Fruit fly (Drosophila melanogaster) whole organism, wandering third instar larva: ENCODE results near the gene Sbp2.

ENCODE experiments used
- CG32264 ChIP-seq: fragments of 200-800 bp; sonication (Bioruptor generic); optimal IDR thresholded peaks from 2 replicates; lab custom pipeline; 2016; ENCODE audit warnings: missing biosample characterization, missing genetic modification characterization
- CG9705 ChIP-seq: fragments of 200-800 bp; sonication (Bioruptor generic); optimal IDR thresholded peaks from 2 replicates; lab custom pipeline; 2018; ENCODE audit warnings: missing biosample characterization, mild to moderate bottlenecking, missing genetic modification characterization
- CrebA ChIP-seq: fragments of 200-800 bp; sonication (Bioruptor generic); optimal IDR thresholded peaks from 2 replicates; lab custom pipeline; 2016; ENCODE audit warnings: missing biosample characterization, mild to moderate bottlenecking, missing genetic modification characterization, borderline replicate concordance
- Dfd ChIP-seq: fragments of >200 bp; optimal IDR thresholded peaks from 2 replicates; lab custom pipeline; 2017; ENCODE audit warnings: missing biosample characterization, missing genetic modification characterization
- GATAd ChIP-seq: sonication (Bioruptor generic); optimal IDR thresholded peaks from 2 replicates; lab custom pipeline; 2016; ENCODE audit warnings: missing biosample characterization, missing genetic modification characterization
- HLH106 ChIP-seq: fragments of 200-800 bp; optimal IDR thresholded peaks from 3 replicates; lab custom pipeline; 2019; ENCODE audit warnings: missing biosample characterization, mild to moderate bottlenecking, missing genetic modification characterization, moderate library complexity
- Hnf4 ChIP-seq: fragments of 200-800 bp; sonication (Bioruptor generic); optimal IDR thresholded peaks from 2 replicates; lab custom pipeline; 2016; ENCODE audit warnings: missing biosample characterization, mild to moderate bottlenecking, missing genetic modification characterization
- Hr78 ChIP-seq: fragments of >200 bp; optimal IDR thresholded peaks from 2 replicates; lab custom pipeline; 2017; ENCODE audit warnings: missing biosample characterization, missing genetic modification characterization
- Hr83 ChIP-seq: fragments of 200-300 bp; sonication (Bioruptor generic); optimal IDR thresholded peaks from 2 replicates; lab custom pipeline; 2016; ENCODE audit warnings: missing biosample characterization, mild to moderate bottlenecking, missing genetic modification characterization, moderate library complexity; ENCODE audit not compliant: poor library complexity, severe bottlenecking
- Jra ChIP-seq: sonication (Bioruptor generic); optimal IDR thresholded peaks from 2 replicates; lab custom pipeline; 2016; ENCODE audit warnings: missing biosample characterization, missing genetic modification characterization
- Mio ChIP-seq: sonication (Bioruptor generic); optimal IDR thresholded peaks from 2 replicates; lab custom pipeline; 2016; ENCODE audit warnings: missing biosample characterization, missing genetic modification characterization
- N ChIP-seq: fragments of >200 bp; optimal IDR thresholded peaks from 2 replicates; lab custom pipeline; 2018; ENCODE audit warnings: missing biosample characterization, missing external identifiers, missing genetic modification characterization
- OdsH ChIP-seq: fragments of 200-800 bp; sonication (Bioruptor generic); optimal IDR thresholded peaks from 2 replicates; lab custom pipeline; 2016; ENCODE audit warnings: missing biosample characterization, mild to moderate bottlenecking, missing genetic modification characterization
- Sp1 ChIP-seq: fragments of 200-800 bp; sonication (Bioruptor generic); optimal IDR thresholded peaks from 3 replicates; lab custom pipeline; 2019; ENCODE audit warnings: missing biosample characterization, mild to moderate bottlenecking, missing genetic modification characterization, moderate library complexity
- Vsx2 ChIP-seq: fragments of 200-300, 225-300 bp; sonication (Bioruptor generic); optimal IDR thresholded peaks from 2 replicates; lab custom pipeline; 2018; ENCODE audit warnings: missing biosample characterization, missing genetic modification characterization; ENCODE audit not compliant: partially characterized antibody
- br ChIP-seq: fragments of 200-800 bp; sonication (Bioruptor generic); optimal IDR thresholded peaks from 2 replicates; lab custom pipeline; 2016; ENCODE audit warnings: missing biosample characterization, missing genetic modification characterization
- dl ChIP-seq, 2 experiments: fragments of 175-275, 200-275 bp in 1 of 2; fragments of 200-275 bp in 1 of 2; sonication (Bioruptor generic); optimal IDR thresholded peaks; lab custom pipeline; 2018; ENCODE audit warnings: mild to moderate bottlenecking in 2 of 2, missing biosample characterization in 2 of 2, missing genetic modification characterization in 2 of 2, moderate library complexity in 2 of 2; ENCODE audit not compliant: partially characterized antibody in 2 of 2, insufficient read depth in 1 of 2
- dmrt93B ChIP-seq: fragments of 200-800 bp; sonication (Bioruptor generic); optimal IDR thresholded peaks from 2 replicates; lab custom pipeline; 2018; ENCODE audit warnings: missing biosample characterization, mild to moderate bottlenecking, missing genetic modification characterization
- ey ChIP-seq: fragments of 200-800 bp; sonication (Bioruptor generic); optimal IDR thresholded peaks from 2 replicates; lab custom pipeline; 2016; ENCODE audit warnings: missing biosample characterization, missing genetic modification characterization
- foxo ChIP-seq, 2 experiments: fragments of 200-800 bp; sonication (Bioruptor generic); optimal IDR thresholded peaks; 2 replicates in 1 of 2; 3 replicates in 1 of 2; lab custom pipeline; 2016 to 2017; ENCODE audit warnings: missing biosample characterization in 2 of 2, missing genetic modification characterization in 2 of 2
- fru ChIP-seq: fragments of 200-800 bp; sonication (Bioruptor generic); optimal IDR thresholded peaks from 3 replicates; lab custom pipeline; 2016; ENCODE audit warnings: missing biosample characterization, mild to moderate bottlenecking, missing genetic modification characterization
- h ChIP-seq: fragments of 200-800 bp; sonication (Bioruptor generic); optimal IDR thresholded peaks from 3 replicates; lab custom pipeline; 2016; ENCODE audit warnings: missing biosample characterization, mild to moderate bottlenecking, missing genetic modification characterization
- lola ChIP-seq: fragments of >200 bp; optimal IDR thresholded peaks from 2 replicates; lab custom pipeline; 2017; ENCODE audit warnings: missing biosample characterization, missing genetic modification characterization
- pan ChIP-seq: fragments of >200 bp; optimal IDR thresholded peaks from 2 replicates; lab custom pipeline; 2017
- psq ChIP-seq: fragments of 200-800 bp; sonication (Bioruptor generic); optimal IDR thresholded peaks from 3 replicates; lab custom pipeline; 2017; ENCODE audit warnings: missing biosample characterization, mild to moderate bottlenecking, missing genetic modification characterization, moderate library complexity
- rgr ChIP-seq: fragments of 200-800 bp; sonication (Bioruptor generic); optimal IDR thresholded peaks from 3 replicates; lab custom pipeline; 2016; ENCODE audit warnings: missing biosample characterization, mild to moderate bottlenecking, missing genetic modification characterization
- sage ChIP-seq: fragments of 200-800 bp; sonication (Bioruptor generic); optimal IDR thresholded peaks from 2 replicates; lab custom pipeline; 2016; ENCODE audit warnings: missing biosample characterization, mild to moderate bottlenecking, missing genetic modification characterization
- tai ChIP-seq: sonication (Bioruptor generic); optimal IDR thresholded peaks from 2 replicates; lab custom pipeline; 2016; ENCODE audit warnings: missing biosample characterization, missing genetic modification characterization
- usp ChIP-seq: fragments of >200 bp; optimal IDR thresholded peaks from 2 replicates; lab custom pipeline; 2017; ENCODE audit warnings: missing biosample characterization, missing genetic modification characterization
- woc ChIP-seq: sonication (Bioruptor generic); optimal IDR thresholded peaks from 2 replicates; lab custom pipeline; 2016; ENCODE audit warnings: missing biosample characterization, mild to moderate bottlenecking, missing genetic modification characterization

The Sbp2 gene

DNA sequence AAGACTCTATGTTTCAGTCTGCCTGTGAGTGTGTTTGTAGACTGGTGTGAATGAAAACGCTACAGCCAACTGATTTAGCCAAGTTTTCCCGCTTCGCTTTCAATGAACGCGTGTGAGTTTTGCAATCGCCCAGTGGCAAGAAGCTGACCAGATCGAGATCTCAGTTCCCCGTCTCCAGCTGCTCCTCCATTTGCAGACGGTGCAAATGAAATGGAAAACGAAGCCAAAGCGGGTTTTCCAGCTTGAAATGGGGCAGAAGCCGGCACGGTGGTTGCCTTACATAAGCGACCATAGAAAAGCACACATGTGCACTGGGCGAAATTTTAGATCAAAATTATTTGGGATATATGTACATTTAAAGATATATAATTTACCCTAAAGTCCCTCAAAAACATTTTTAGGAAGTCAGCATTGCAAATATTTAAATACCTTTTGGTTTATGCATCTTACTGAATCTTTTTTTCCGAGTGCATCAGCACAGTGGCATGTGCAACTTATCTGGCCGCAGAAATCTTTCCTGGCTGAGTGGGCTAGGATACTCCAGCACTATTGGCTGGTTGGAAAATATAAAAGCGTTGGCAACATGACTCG is 15.1 kb downstream of the Sbp2 start, which contains the start of gene CG43059:
CG43059 (minus strand) TSS at position 51 of the 591 bp plus-strand sequence.
- no peak for TF ChIP-seq Jra (GFP tag; lab: Kevin White, UChicago)
- no peak for TF ChIP-seq woc (GFP tag; lab: Kevin White, UChicago)
- TF ChIP-seq CG32264 (GFP tag; lab: Kevin White, UChicago) = no peak
- no peak for TF ChIP-seq lola (GFP tag; lab: Kevin White, UChicago)
- no peak for TF ChIP-seq dl (GFP tag; optimal IDR thresholded peaks at IDR 0.05; lab: Kevin White, UChicago; ENCODE audit: insufficient read depth in 1 of 2, partially characterized antibody in 2 of 2)
- no peak for TF ChIP-seq OdsH (GFP tag; lab: Kevin White, UChicago)
- TF ChIP-seq foxo (GFP tag; optimal IDR thresholded peaks at IDR 0.05; lab: Kevin White, UChicago) = no peak
- TF ChIP-seq Hr78 = no peak
- no peak for TF ChIP-seq Dfd (GFP tag; lab: Kevin White, UChicago)
- TF ChIP-seq usp = no peak
- no peak for TF ChIP-seq Hr83 (GFP tag; lab: Kevin White, UChicago)
- TF ChIP-seq tai = no peak
- no peak for TF ChIP-seq dmrt93B (GFP tag; lab: Kevin White, UChicago)
- no peak for TF ChIP-seq ey (GFP tag; lab: Kevin White, UChicago)
- TF ChIP-seq N = no peak
- TF ChIP-seq Hnf4 (GFP tag; lab: Kevin White, UChicago) = no peak
- no peak for TF ChIP-seq sage (GFP tag; lab: Kevin White, UChicago)
- no peak for TF ChIP-seq br (GFP tag; lab: Kevin White, UChicago)
- TF ChIP-seq Mio = no peak
- TF ChIP-seq, all 38 proteins: peak for 0

DNA sequence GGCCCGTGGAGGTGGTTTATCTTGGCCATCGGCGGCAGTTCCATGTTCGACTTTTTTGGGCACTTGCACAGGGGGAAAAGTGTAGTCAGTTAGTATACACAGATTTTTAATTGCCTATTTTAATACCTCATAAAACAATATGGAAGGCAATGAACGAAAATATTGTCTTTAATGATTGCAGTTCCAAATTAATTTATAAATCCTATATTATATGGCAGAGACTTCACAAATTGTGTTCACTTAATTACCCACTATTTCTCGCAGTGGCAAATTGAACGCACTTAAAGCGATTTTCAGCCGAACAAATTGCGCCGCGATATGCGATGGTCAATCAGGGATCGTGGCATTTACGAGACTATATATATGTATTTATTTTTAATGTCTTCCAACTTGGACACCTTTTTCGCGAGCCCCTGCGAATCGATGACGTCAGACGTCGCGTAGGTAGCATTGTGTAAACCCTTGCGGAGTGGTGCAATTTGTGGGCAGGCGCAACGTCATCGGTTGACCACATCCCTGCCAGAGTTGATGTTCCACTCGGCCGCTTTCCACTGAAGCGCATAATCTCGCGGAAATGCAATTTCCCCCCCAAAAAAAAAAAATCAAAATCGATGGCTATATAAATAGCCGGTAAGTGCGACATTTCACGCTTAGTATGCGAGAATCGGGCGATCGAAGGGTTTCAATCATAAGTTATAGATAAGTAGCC is 16.3 kb downstream of the Sbp2 start, which contains the start of gene CG13670:
CG13670 (plus strand) TSS at position 659 of the 709 bp plus-strand sequence.
- TF ChIP-seq h (GFP tag; lab: Kevin White, UChicago) (peak; percentile 37), HLH106 (peak; percentile 28), dmrt93B (GFP tag; lab: Kevin White, UChicago) (peak; percentile 8), ey (GFP tag; lab: Kevin White, UChicago) (no peak)

DNA sequence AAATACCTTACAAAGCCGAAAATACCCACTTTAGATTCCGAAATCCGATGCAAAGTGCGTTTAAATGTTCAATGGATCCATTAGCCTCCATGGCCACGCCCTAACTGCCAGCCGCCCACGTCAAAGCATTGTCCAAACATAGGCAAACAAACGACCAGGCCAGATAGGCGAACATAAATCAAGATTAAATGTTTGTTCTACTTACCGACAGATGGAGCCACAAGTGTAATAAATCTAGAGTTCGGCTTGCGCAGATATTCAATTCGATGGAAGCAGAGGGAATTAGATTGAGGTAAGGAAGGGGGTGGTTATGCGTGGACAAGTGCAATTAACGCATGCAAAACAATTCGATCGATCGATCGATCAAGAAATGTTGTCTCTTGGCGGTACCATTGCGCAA is 19.9 kb downstream of the Sbp2 start:
- TF ChIP-seq Mio (no peak), rgr (no peak)

DNA sequence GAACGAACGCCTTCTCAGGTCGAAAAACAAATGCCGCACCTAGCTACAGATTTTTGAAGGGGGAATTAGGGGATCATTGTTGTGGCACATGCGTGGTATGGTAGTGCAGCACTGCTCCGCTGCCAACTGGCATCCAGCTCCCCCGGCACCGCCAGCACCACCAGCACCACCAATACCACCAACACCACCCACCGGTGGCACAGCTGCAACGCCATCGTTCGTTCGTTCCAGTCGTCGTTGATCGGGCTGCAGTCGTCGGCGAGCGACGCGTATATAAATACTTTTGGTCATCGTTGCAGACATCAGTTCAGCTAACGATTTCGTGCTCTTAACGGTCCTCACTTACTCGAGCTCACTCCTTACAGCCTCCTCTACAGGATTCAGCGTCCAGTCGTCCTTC is 21.6 kb downstream of the Sbp2 start, which contains the start of gene CG34461:
CG34461 (plus strand) TSS at position 301 of the 400 bp plus-strand sequence.
- no peak for TF ChIP-seq Dfd (GFP tag; lab: Kevin White, UChicago)
- TF ChIP-seq CG9705 (GFP tag; lab: Kevin White, UChicago) = no peak
- no peak for TF ChIP-seq fru (GFP tag; lab: Kevin White, UChicago)
- TF ChIP-seq dmrt93B (GFP tag; lab: Kevin White, UChicago) = no peak

DNA sequence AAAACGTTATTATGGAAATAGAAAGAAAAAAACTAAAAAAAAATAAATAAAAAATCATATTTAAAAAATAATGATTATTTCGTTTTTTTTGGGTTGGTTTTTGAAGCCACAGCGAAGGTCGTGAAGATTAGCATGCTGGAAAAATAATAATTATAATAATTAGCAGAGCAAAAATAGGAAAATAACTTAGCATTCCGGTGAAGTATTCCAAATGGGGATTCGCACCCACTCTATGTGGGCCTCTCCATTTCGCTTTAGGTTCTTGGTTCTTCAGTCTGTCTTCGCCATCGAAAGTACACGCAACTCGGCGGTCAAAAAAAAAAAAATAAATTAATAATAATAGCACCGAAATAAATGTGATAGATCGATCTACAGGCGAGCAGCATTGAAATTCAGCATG is 24.3 kb downstream of the Sbp2 start, which contains the start of gene CG34462:
CG34462 (plus strand) TSS at position 301 of the 400 bp plus-strand sequence.
- TF ChIP-seq pan (lab: Kevin White, UChicago) (no peak), GATAd (GFP tag; lab: Kevin White, UChicago) (no peak), Sp1 (GFP tag; lab: Kevin White, UChicago) (no peak), woc (GFP tag; lab: Kevin White, UChicago) (no peak), lola (GFP tag; lab: Kevin White, UChicago) (no peak), Vsx2 (GFP tag; lab: Kevin White, UChicago) (no peak), tai (no peak), Hr78 (no peak), CrebA (no peak), fru (GFP tag; lab: Kevin White, UChicago) (no peak), sage (GFP tag; lab: Kevin White, UChicago) (no peak), Mio (no peak), psq (GFP tag; lab: Kevin White, UChicago) (no peak), dl (GFP tag; optimal IDR thresholded peaks at IDR 0.05; lab: Kevin White, UChicago; ENCODE audit: insufficient read depth in 1 of 2, partially characterized antibody in 2 of 2) (no peak), Jra (GFP tag; lab: Kevin White, UChicago) (no peak)
